Worm (Caenorhabditis elegans): ENCODE data around the gene Y37E11B.10.
A peak's percentile ranks its signal among the peaks of the same experiment; 100 is the strongest.

The Y37E11B.10 gene

DNA sequence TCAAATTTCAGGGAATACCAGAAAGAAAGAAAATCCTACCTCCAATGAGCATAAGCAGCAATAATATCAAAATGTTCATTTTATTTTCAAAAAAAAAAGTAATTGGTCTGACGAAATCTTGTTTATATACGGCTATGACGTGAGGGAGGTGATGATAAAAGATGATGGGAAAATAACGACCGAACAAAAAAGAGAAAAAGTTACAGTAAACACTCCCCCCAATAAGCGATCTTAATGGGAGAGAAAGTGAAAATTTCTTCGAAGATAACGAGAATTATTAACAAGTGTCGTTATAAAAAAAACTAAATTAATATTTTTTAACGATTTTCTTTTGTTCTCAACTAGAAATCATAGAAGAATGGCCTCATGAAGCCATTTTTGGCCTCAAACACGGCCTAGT, 6.3 kb downstream of the Y37E11B.10 start, which contains the start of gene Y37E11B.7:
Gene Y37E11B.7, minus strand, starts transcription at position 207 of the 400 bp plus-strand sequence.
- no peak for TF ChIP-seq attf-6 (GFP tag; IDR thresholded peaks at IDR 0.05)
- TF ChIP-seq ama-1 (optimal IDR thresholded peaks at IDR 0.05): no peak
- TF ChIP-seq ama-1 (GFP tag; optimal IDR thresholded peaks at IDR 0.05): no peak
- no peak for TF ChIP-seq him-1 (tag; optimal IDR thresholded peaks at IDR 0.05)
- TF ChIP-seq ztf-18 (tag; optimal IDR thresholded peaks at IDR 0.05): no peak
- TF ChIP-seq unc-62 (GFP tag; optimal IDR thresholded peaks at IDR 0.05): no peak
- no peak for TF ChIP-seq pha-4 (tag; optimal IDR thresholded peaks at IDR 0.05)
- no peak for TF ChIP-seq B0336.3 (GFP tag; IDR thresholded peaks at IDR 0.05)
- no peak for TF ChIP-seq madf-8 (GFP tag; conservative IDR thresholded peaks at IDR 0.05)
- TF ChIP-seq akir-1 (GFP tag; optimal IDR thresholded peaks at IDR 0.05): no peak

- TF ChIP-seq mcd-1 (GFP tag; IDR thresholded peaks at IDR 0.05) (peak; percentile 62), hmg-20 (GFP tag; IDR thresholded peaks at IDR 0.05) (no peak), madf-8 (GFP tag; conservative IDR thresholded peaks at IDR 0.05) (no peak), nhr-80 (tag; optimal IDR thresholded peaks at IDR 0.05) (no peak), Y53F4B.3 (GFP tag; IDR thresholded peaks at IDR 0.05) (no peak), pbrm-1 (GFP tag; IDR thresholded peaks at IDR 0.05) (no peak), rcor-1 (GFP tag; IDR thresholded peaks at IDR 0.05) (no peak), lin-35 (GFP tag; optimal IDR thresholded peaks at IDR 0.05) (no peak), hmg-1.2 (GFP tag; IDR thresholded peaks at IDR 0.05) (peak; percentile 98), F23B12.7 (tag; optimal IDR thresholded peaks at IDR 0.05; ENCODE audit: insufficient read depth) (no peak), C17E4.6 (GFP tag; IDR thresholded peaks at IDR 0.05) (no peak), him-1 (tag; optimal IDR thresholded peaks at IDR 0.05) (no peak), ceh-100 (GFP tag; IDR thresholded peaks at IDR 0.05) (no peak), lin-26 (GFP tag; IDR thresholded peaks at IDR 0.05) (no peak)
Measured at ce11 chrIV:3599126-3599525, 7.1 kb downstream of the Y37E11B.10 start, which contains the start of gene Y37E11B.6. Gene Y37E11B.6, minus strand, starts transcription at chrIV:3599306.

ce11 chrIV:3598452-3598851, 7.8 kb downstream of the Y37E11B.10 start, which contains the start of gene Y37E11B.5:
Gene Y37E11B.5, minus strand, starts transcription at chrIV:3598552.
- TF ChIP-seq lsy-27 (tag; optimal IDR thresholded peaks at IDR 0.05; ENCODE audit: borderline replicate concordance, insufficient read depth) (no peak), ztf-3 (GFP tag; optimal IDR thresholded peaks at IDR 0.05) (no peak)

- TF ChIP-seq Y67H2A.10 (GFP tag; conservative IDR thresholded peaks at IDR 0.05): no peak
- TF ChIP-seq ceh-58 (GFP tag; IDR thresholded peaks at IDR 0.05): no peak
- TF ChIP-seq unc-130 (GFP tag; optimal IDR thresholded peaks at IDR 0.05): no peak
- TF ChIP-seq cebp-1 (GFP tag; IDR thresholded peaks at IDR 0.05): no peak
- no peak for TF ChIP-seq cebp-1 (tag; optimal IDR thresholded peaks at IDR 0.05)
- no peak for TF ChIP-seq snpc-3.4 (tag; optimal IDR thresholded peaks at IDR 0.05)
- TF ChIP-seq F57C9.4 (tag; optimal IDR thresholded peaks at IDR 0.05): no peak
- no peak for TF ChIP-seq Y53G8AR.9 (GFP tag; conservative IDR thresholded peaks at IDR 0.05)
- no peak for TF ChIP-seq madf-10 (tag; optimal IDR thresholded peaks at IDR 0.05)
- TF ChIP-seq ZK185.1 (tag; optimal IDR thresholded peaks at IDR 0.05; ENCODE audit: poor library complexity, severe bottlenecking): no peak
Measured at ce11 chrIV:3597356-3597755, 8.9 kb downstream of the Y37E11B.10 start.

DNA sequence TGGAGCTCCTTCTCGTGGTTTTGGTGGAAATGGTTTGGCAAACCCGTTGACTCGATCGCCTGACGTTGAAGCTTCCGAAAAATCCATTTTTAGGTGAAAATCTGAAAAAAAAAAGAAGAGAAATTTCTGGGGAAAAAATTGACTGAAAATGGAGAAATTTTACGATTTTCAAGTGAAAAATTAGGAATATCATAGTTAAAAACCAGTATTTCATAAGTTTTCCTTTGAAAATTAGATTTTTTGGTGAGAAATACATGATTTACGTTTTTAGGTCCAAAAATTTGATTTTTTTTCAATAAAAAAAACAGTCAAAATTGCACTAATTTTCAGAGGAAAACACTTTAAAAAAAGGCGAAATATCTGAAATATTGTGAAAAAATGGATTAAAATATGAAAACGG, 12.8 kb downstream of the Y37E11B.10 start, which contains the start of gene taf-2:
Gene taf-2, minus strand, starts transcription at position 101 of the 400 bp plus-strand sequence.
- TF ChIP-seq nfyb-1 (GFP tag; IDR thresholded peaks at IDR 0.05) (no peak), nhr-80 (tag; optimal IDR thresholded peaks at IDR 0.05) (no peak), ceh-58 (GFP tag; IDR thresholded peaks at IDR 0.05) (no peak), F52B5.7 (tag; optimal IDR thresholded peaks at IDR 0.05) (no peak), K12H6.12 (tag; optimal IDR thresholded peaks at IDR 0.05) (no peak), bed-1 (GFP tag; IDR thresholded peaks at IDR 0.05) (no peak), atf-7 (tag; optimal IDR thresholded peaks at IDR 0.05) (no peak), attf-3 (GFP tag; conservative IDR thresholded peaks at IDR 0.05) (no peak), F57A8.1 (GFP tag; optimal IDR thresholded peaks at IDR 0.05) (no peak), pbrm-1 (GFP tag; IDR thresholded peaks at IDR 0.05) (no peak), hlh-26 (GFP tag; conservative IDR thresholded peaks at IDR 0.05) (no peak), akir-1 (GFP tag; optimal IDR thresholded peaks at IDR 0.05) (no peak), him-1 (tag; optimal IDR thresholded peaks at IDR 0.05) (no peak)

Data from whole organism, young adult.